Fruit fly (Drosophila melanogaster) whole organism, embryonic: ENCODE data around the gene Nelf-E.

Experiments
- Aef1 ChIP-seq: fragments of 200-800 bp; sonication (Bioruptor generic); IDR thresholded peaks from 3 replicates; pipeline ENCODE4 v1.3.6; 2022; ENCODE audit warnings: missing biosample characterization, missing genetic modification characterization
- Atf-2 ChIP-seq: fragments of 200-800 bp; sonication (Bioruptor generic); optimal IDR thresholded peaks from 2 replicates; lab custom pipeline; 2016; ENCODE audit warnings: missing biosample characterization, missing genetic modification characterization
- CG10366 ChIP-seq: fragments of 200-800 bp; sonication (Bioruptor generic); IDR thresholded peaks from 2 replicates; pipeline ENCODE4 v1.3.6; 2022; ENCODE audit warnings: missing biosample characterization, missing genetic modification characterization
- CG10431 ChIP-seq: fragments of 200-800 bp; sonication (Bioruptor generic); optimal IDR thresholded peaks from 3 replicates; lab custom pipeline; 2018; ENCODE audit warnings: missing biosample characterization, mild to moderate bottlenecking, missing genetic modification characterization
- CG15269 ChIP-seq: fragments of 200-800 bp; sonication (Bioruptor generic); optimal IDR thresholded peaks from 2 replicates; lab custom pipeline; 2018; ENCODE audit warnings: missing biosample characterization, mild to moderate bottlenecking, missing genetic modification characterization, moderate library complexity
- CG1603 ChIP-seq: fragments of 200-800 bp; sonication (Bioruptor generic); optimal IDR thresholded peaks from 2 replicates; lab custom pipeline; 2019; ENCODE audit warnings: missing biosample characterization, mild to moderate bottlenecking, missing genetic modification characterization, moderate library complexity
- CG1647 ChIP-seq: fragments of 200-800 bp; sonication (Bioruptor generic); optimal IDR thresholded peaks from 3 replicates; lab custom pipeline; 2016; ENCODE audit warnings: missing biosample characterization, missing genetic modification characterization
- CG17912 ChIP-seq: fragments of 200-800 bp; sonication (Bioruptor generic); optimal IDR thresholded peaks from 2 replicates; lab custom pipeline; 2018; ENCODE audit warnings: missing biosample characterization, mild to moderate bottlenecking, missing genetic modification characterization
- CG18262 ChIP-seq: fragments of 200-800 bp; optimal IDR thresholded peaks from 3 replicates; lab custom pipeline; 2019; ENCODE audit warnings: missing biosample characterization, mild to moderate bottlenecking, missing genetic modification characterization, moderate library complexity
- CG3065 ChIP-seq: fragments of 200-800 bp; sonication (Bioruptor generic); optimal IDR thresholded peaks from 2 replicates; lab custom pipeline; 2016; ENCODE audit warnings: missing biosample characterization, missing genetic modification characterization
- CG3847 ChIP-seq: fragments of 200-800 bp; sonication (Bioruptor generic); IDR thresholded peaks from 2 replicates; pipeline ENCODE4 v1.3.6; 2022; ENCODE audit warnings: missing biosample characterization, missing genetic modification characterization
- CG4854 ChIP-seq: fragments of 200-800 bp; sonication (Bioruptor generic); optimal IDR thresholded peaks from 2 replicates; lab custom pipeline; 2016; ENCODE audit warnings: missing biosample characterization, missing genetic modification characterization, inconsistent platforms
- CG6765 ChIP-seq: fragments of 200-800 bp; sonication (Bioruptor generic); optimal IDR thresholded peaks from 3 replicates; lab custom pipeline; 2017; ENCODE audit warnings: missing biosample characterization, mild to moderate bottlenecking, missing genetic modification characterization
- CG7963 ChIP-seq: fragments of 200-800 bp; sonication (Bioruptor generic); IDR thresholded peaks from 3 replicates; pipeline ENCODE4 v1.3.6; 2022; ENCODE audit warnings: missing biosample characterization, missing genetic modification characterization; ENCODE audit not compliant: partially characterized antibody
- E2f1 ChIP-seq: fragments of 200-800 bp; sonication (Bioruptor generic); IDR thresholded peaks from 2 replicates; pipeline ENCODE4 v1.3.6; 2022; ENCODE audit warnings: missing biosample characterization, missing genetic modification characterization
- E2f2 ChIP-seq: fragments of 200-800 bp; sonication (Bioruptor generic); IDR thresholded peaks from 2 replicates; pipeline ENCODE4 v1.3.6; 2022; ENCODE audit warnings: missing biosample characterization, missing genetic modification characterization
- H2.0 ChIP-seq: fragments of 200-800 bp; sonication (Bioruptor generic); IDR thresholded peaks from 2 replicates; pipeline ENCODE4 v1.3.6; 2022; ENCODE audit warnings: missing biosample characterization, missing genetic modification characterization
- HLH54F ChIP-seq: fragments of 200-800 bp; sonication (Bioruptor generic); optimal IDR thresholded peaks from 3 replicates; lab custom pipeline; 2016; ENCODE audit warnings: missing biosample characterization, missing genetic modification characterization
- MESR4 ChIP-seq: fragments of 200-800 bp; sonication (Bioruptor generic); optimal IDR thresholded peaks from 2 replicates; lab custom pipeline; 2018; ENCODE audit warnings: missing biosample characterization, mild to moderate bottlenecking, missing genetic modification characterization, moderate library complexity
- MTF-1 ChIP-seq: fragments of 200-800 bp; sonication (Bioruptor generic); optimal IDR thresholded peaks from 2 replicates; lab custom pipeline; 2018; ENCODE audit warnings: missing biosample characterization, mild to moderate bottlenecking, missing genetic modification characterization, borderline replicate concordance
- Mrtf ChIP-seq: fragments of 200-800 bp; sonication (Bioruptor generic); IDR thresholded peaks from 3 replicates; pipeline ENCODE4 v1.3.6; 2022; ENCODE audit warnings: missing biosample characterization, missing genetic modification characterization
- NfI ChIP-seq: fragments of 200-800 bp; sonication (Bioruptor generic); optimal IDR thresholded peaks from 3 replicates; lab custom pipeline; 2018; ENCODE audit warnings: missing biosample characterization, mild to moderate bottlenecking, missing genetic modification characterization, moderate library complexity
- Side ChIP-seq: fragments of 200-800 bp; sonication (Bioruptor generic); optimal IDR thresholded peaks from 2 replicates; lab custom pipeline; 2016; ENCODE audit warnings: missing biosample characterization, missing genetic modification characterization
- Sry-δ ChIP-seq: fragments of 200-800 bp; sonication (Bioruptor generic); optimal IDR thresholded peaks from 2 replicates; lab custom pipeline; 2016; ENCODE audit warnings: missing biosample characterization, missing genetic modification characterization
- Taf1 ChIP-seq: fragments of 200-800 bp; sonication (Bioruptor generic); IDR thresholded peaks from 2 replicates; pipeline ENCODE4 v1.3.6; 2022; ENCODE audit warnings: missing biosample characterization, missing genetic modification characterization
- YL-1 ChIP-seq: fragments of 200-800 bp; sonication (Bioruptor generic); optimal IDR thresholded peaks from 3 replicates; lab custom pipeline; 2017; ENCODE audit warnings: missing biosample characterization, mild to moderate bottlenecking, missing genetic modification characterization
- al ChIP-seq: fragments of 200-800 bp; sonication (Bioruptor generic); IDR thresholded peaks from 2 replicates; pipeline ENCODE4 v1.3.6; 2022; ENCODE audit warnings: missing biosample characterization, missing genetic modification characterization
- ase ChIP-seq: fragments of 200-800 bp; sonication (Bioruptor generic); IDR thresholded peaks from 3 replicates; pipeline ENCODE4 v1.3.6; 2022; ENCODE audit warnings: missing biosample characterization, missing genetic modification characterization
- dan ChIP-seq: fragments of 200-800 bp; sonication (Bioruptor generic); IDR thresholded peaks from 2 replicates; pipeline ENCODE4 v1.3.6; 2022; ENCODE audit warnings: missing biosample characterization, missing genetic modification characterization
- fd64A ChIP-seq: fragments of 200-800 bp; sonication (Bioruptor generic); optimal IDR thresholded peaks from 3 replicates; lab custom pipeline; 2018; ENCODE audit warnings: missing biosample characterization, mild to moderate bottlenecking, missing genetic modification characterization
- fd96Cb ChIP-seq: fragments of 200-800 bp; sonication (Bioruptor generic); optimal IDR thresholded peaks from 2 replicates; lab custom pipeline; 2018; ENCODE audit warnings: missing biosample characterization, mild to moderate bottlenecking, missing genetic modification characterization, moderate library complexity
- gcm ChIP-seq: fragments of 200-800 bp; sonication (Bioruptor generic); optimal IDR thresholded peaks from 2 replicates; lab custom pipeline; 2019; ENCODE audit warnings: missing biosample characterization, mild to moderate bottlenecking, missing genetic modification characterization, moderate library complexity
- grau ChIP-seq: fragments of 200-800 bp; optimal IDR thresholded peaks from 3 replicates; lab custom pipeline; 2019; ENCODE audit warnings: missing biosample characterization, mild to moderate bottlenecking, missing genetic modification characterization, moderate library complexity
- knrl ChIP-seq: fragments of 200-800 bp; sonication (Bioruptor generic); IDR thresholded peaks from 3 replicates; pipeline ENCODE4 v1.3.6; 2022; ENCODE audit warnings: missing biosample characterization, missing genetic modification characterization; ENCODE audit not compliant: partially characterized antibody
- lmd ChIP-seq: fragments of 200-800 bp; sonication (Bioruptor generic); IDR thresholded peaks from 2 replicates; pipeline ENCODE4 v1.3.6; 2022; ENCODE audit warnings: missing biosample characterization, missing genetic modification characterization
- nau ChIP-seq: fragments of 200-800 bp; sonication (Bioruptor generic); optimal IDR thresholded peaks from 3 replicates; lab custom pipeline; 2017; ENCODE audit warnings: missing biosample characterization, mild to moderate bottlenecking, missing genetic modification characterization, missing genetic modification reagents
- nmo ChIP-seq: fragments of 200-800 bp; sonication (Bioruptor generic); optimal IDR thresholded peaks from 2 replicates; lab custom pipeline; 2018; ENCODE audit warnings: missing biosample characterization, mild to moderate bottlenecking, missing genetic modification characterization, moderate library complexity
- org-1 ChIP-seq: fragments of 200-800 bp; sonication (Bioruptor generic); optimal IDR thresholded peaks from 2 replicates; lab custom pipeline; 2017; ENCODE audit warnings: missing biosample characterization, missing genetic modification characterization
- pfk ChIP-seq: fragments of 200-800 bp; sonication (Bioruptor generic); optimal IDR thresholded peaks from 2 replicates; lab custom pipeline; 2018; ENCODE audit warnings: missing biosample characterization, mild to moderate bottlenecking, missing genetic modification characterization, moderate library complexity
- prd ChIP-seq, 3 experiments: fragments of >200 bp in 2 of 3; fragments of 200-800 bp in 1 of 3; sonication (Bioruptor generic) in 1 of 3; optimal IDR thresholded peaks in 2 of 3; IDR thresholded peaks in 1 of 3; 2 replicates in 2 of 3; 3 replicates in 1 of 3; pipeline versions ENCODE4 v1.3.6 to Lab custom; 2017 to 2022; ENCODE audit warnings: missing biosample characterization in 1 of 3, missing genetic modification characterization in 1 of 3
- ro ChIP-seq: fragments of 200-800 bp; sonication (Bioruptor generic); IDR thresholded peaks from 2 replicates; pipeline ENCODE4 v1.3.6; 2022; ENCODE audit warnings: missing biosample characterization, missing genetic modification characterization
- seq ChIP-seq: fragments of 200-800 bp; sonication (Bioruptor generic); IDR thresholded peaks from 2 replicates; pipeline ENCODE4 v1.3.6; 2022; ENCODE audit warnings: missing biosample characterization, missing genetic modification characterization
- shn ChIP-seq: fragments of 200-800 bp; sonication (Bioruptor generic); optimal IDR thresholded peaks from 3 replicates; lab custom pipeline; 2016; ENCODE audit warnings: missing biosample characterization, missing genetic modification characterization
- sima ChIP-seq: fragments of 200-800 bp; sonication (Bioruptor generic); optimal IDR thresholded peaks from 2 replicates; lab custom pipeline; 2016; ENCODE audit warnings: missing biosample characterization, missing genetic modification characterization
- sr ChIP-seq: fragments of 200-800 bp; sonication (Bioruptor generic); IDR thresholded peaks from 3 replicates; pipeline ENCODE4 v1.3.6; 2022; ENCODE audit warnings: missing biosample characterization, missing genetic modification characterization
- stc ChIP-seq: fragments of 200-800 bp; sonication (Bioruptor generic); IDR thresholded peaks from 2 replicates; pipeline ENCODE4 v1.3.6; 2022; ENCODE audit warnings: missing biosample characterization, missing genetic modification characterization
- stwl ChIP-seq: fragments of 200-800 bp; sonication (Bioruptor generic); optimal IDR thresholded peaks from 3 replicates; lab custom pipeline; 2018; ENCODE audit warnings: missing biosample characterization, mild to moderate bottlenecking, missing genetic modification characterization, moderate library complexity
- unpg ChIP-seq: fragments of 200-800 bp; sonication (Bioruptor generic); optimal IDR thresholded peaks from 3 replicates; lab custom pipeline; 2018; ENCODE audit warnings: missing biosample characterization, mild to moderate bottlenecking, missing genetic modification characterization, moderate library complexity
- vfl ChIP-seq: fragments of 200-800 bp; sonication (Bioruptor generic); optimal IDR thresholded peaks from 2 replicates; lab custom pipeline; 2016; ENCODE audit warnings: missing biosample characterization, missing genetic modification characterization

Nelf-E gene

dm6 chr3L:8600752-8601433, at the start of gene Nelf-E, which contains the start of gene RpL14 (continued):
- TF ChIP-seq CG4854 (no peak), CG15269 (tag; lab: Kevin White, UChicago) (peak; percentile 89), nmo (peak; percentile 93), grau (tag; lab: Kevin White, UChicago) (peak; percentile 90), CG3065 (GFP tag; lab: Kevin White, UChicago) (peak; percentile 86), H2.0 (GFP tag; lab: Robert Waterston, UW) (peak; percentile 88), seq (GFP tag; lab: Robert Waterston, UW) (peak; percentile 88), sr (GFP tag; lab: Robert Waterston, UW) (peak; percentile 93), dan (GFP tag; lab: Robert Waterston, UW) (no peak), CG18262 (peak; percentile 84), knrl (GFP tag; lab: Robert Waterston, UW) (peak; percentile 59; the same call in 2 of the 3 replicates), Taf1 (GFP tag; lab: Robert Waterston, UW) (peak; percentile 75), sima (GFP tag; lab: Kevin White, UChicago) (peak; percentile 87), Side (GFP tag; lab: Kevin White, UChicago) (peak; percentile 97), NfI (GFP tag; lab: Kevin White, UChicago) (peak; percentile 98), stwl (peak; percentile 98), Sry-δ (GFP tag; lab: Kevin White, UChicago) (peak; percentile 82), ro (GFP tag; lab: Robert Waterston, UW) (peak; percentile 58; the same call in 1 of the 2 replicates), stc (peak; percentile 92), unpg (GFP tag; lab: Kevin White, UChicago) (peak; percentile 93), CG1603 (tag; lab: Kevin White, UChicago) (peak; percentile 98), gcm (GFP tag; lab: Kevin White, UChicago) (peak; percentile 92), E2f2 (GFP tag; lab: Robert Waterston, UW) (peak; percentile 80), Aef1 (peak; percentile 86), YL-1 (GFP tag; lab: Kevin White, UChicago) (peak; percentile 100), CG3847 (GFP tag; lab: Robert Waterston, UW) (peak; percentile 97), MESR4 (GFP tag; lab: Kevin White, UChicago) (peak; percentile 100), org-1 (peak; percentile 96), shn (GFP tag; lab: Kevin White, UChicago) (peak; percentile 97), Mrtf (peak; percentile 79), fd96Cb (tag; lab: Kevin White, UChicago) (peak; percentile 79), HLH54F (GFP tag; lab: Kevin White, UChicago) (peak; percentile 96), CG17912 (peak; percentile 98), MTF-1 (peak; percentile 98), prd (optimal IDR thresholded peaks at IDR 0.05; lab: Kevin White, UChicago) (no peak), prd (GFP tag; IDR thresholded peaks at IDR 0.05; lab: Robert Waterston, UW) (peak; percentile 84), CG10366 (GFP tag; lab: Robert Waterston, UW) (peak; percentile 90), CG1647 (peak; percentile 91), ase (GFP tag; lab: Robert Waterston, UW) (peak; percentile 89), lmd (GFP tag; lab: Robert Waterston, UW) (peak; percentile 87), nau (GFP tag; lab: Kevin White, UChicago) (no peak), al (GFP tag; lab: Robert Waterston, UW) (peak; percentile 89), pfk (GFP tag; lab: Kevin White, UChicago) (peak; percentile 85), CG10431 (peak; percentile 94), CG7963 (no peak), CG6765 (GFP tag; lab: Kevin White, UChicago) (peak; percentile 99), E2f1 (GFP tag; lab: Robert Waterston, UW) (peak; percentile 85), Atf-2 (GFP tag; lab: Kevin White, UChicago) (peak; percentile 86), vfl (peak; percentile 91), fd64A (GFP tag; lab: Kevin White, UChicago) (peak; percentile 95)
